Fruit fly (Drosophila melanogaster): ENCODE results near the gene CG13855.
A peak's percentile ranks its signal among the peaks of the same experiment; 100 is the strongest.

The CG13855 gene

DNA sequence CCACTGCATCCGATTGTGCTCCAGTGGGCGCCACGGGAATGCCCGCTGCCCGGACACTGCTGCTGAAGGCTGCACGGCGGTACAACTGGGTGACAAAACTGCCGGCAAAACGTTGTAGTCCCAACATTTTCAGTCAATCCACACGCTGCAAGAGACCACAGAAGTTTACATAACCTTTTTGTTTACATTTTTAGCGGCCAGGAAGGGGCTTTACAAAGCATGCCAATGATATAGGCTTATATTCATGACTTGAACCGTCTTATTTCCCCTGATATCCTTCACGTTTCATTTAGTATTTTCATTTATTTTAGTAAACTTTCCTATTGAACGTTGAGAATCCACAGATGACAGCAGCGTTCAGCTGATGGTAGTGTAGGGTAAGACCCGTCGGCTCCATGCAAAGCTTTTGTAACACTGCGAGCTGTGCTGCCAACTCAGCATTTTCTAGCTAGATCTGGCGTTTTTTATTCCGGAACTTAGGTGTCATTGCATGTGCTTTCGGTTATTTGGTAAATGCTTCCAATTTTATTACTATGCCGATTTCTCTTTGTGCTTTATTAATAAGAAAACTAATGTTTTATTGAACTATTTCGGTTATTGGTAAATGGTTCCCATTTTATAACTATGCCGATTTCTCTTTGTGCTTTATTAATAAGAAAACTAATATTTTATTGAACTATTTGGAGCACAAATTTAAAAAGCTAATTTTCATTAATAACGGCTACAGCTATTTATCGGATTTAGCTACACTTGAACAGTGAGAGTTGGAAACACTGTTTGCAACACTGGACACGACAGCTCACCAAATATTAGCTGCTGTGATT is 5.0 kb downstream of the CG13855 start, which contains the start of the genes CG13850 and lqfR (continued):
- TF ChIP-seq CG32767 (GFP tag; IDR thresholded peaks at IDR 0.05) (no peak), CHES-1-like (GFP tag; optimal IDR thresholded peaks at IDR 0.05) (peak; percentile 64), Xrp1 (GFP tag; IDR thresholded peaks at IDR 0.05) (peak; percentile 45; the same call in 1 of the 2 replicates), Doc2 (GFP tag; IDR thresholded peaks at IDR 0.05) (no peak), BtbVII (GFP tag; optimal IDR thresholded peaks at IDR 0.05) (peak; percentile 70), CG9817 (tag; optimal IDR thresholded peaks at IDR 0.05) (peak; percentile 79), bsh (GFP tag; optimal IDR thresholded peaks at IDR 0.05) (peak in 1 of 2 experiments; percentile 38), Drgx (GFP tag; IDR thresholded peaks at IDR 0.05) (peak; percentile 41), ab (GFP tag; optimal IDR thresholded peaks at IDR 0.05) (peak; percentile 28), CG17912 (GFP tag; optimal IDR thresholded peaks at IDR 0.05) (peak; percentile 19), dimm (GFP tag; IDR thresholded peaks at IDR 0.05) (no peak), stc (GFP tag; IDR thresholded peaks at IDR 0.05) (no peak; the same call in 1 of the 2 replicates), CG33557 (GFP tag; optimal IDR thresholded peaks at IDR 0.05) (peak; percentile 64), CrebB (tag; optimal IDR thresholded peaks at IDR 0.05) (no peak), grn (GFP tag; optimal IDR thresholded peaks at IDR 0.05) (no peak), nau (GFP tag; optimal IDR thresholded peaks at IDR 0.05) (no peak), CG3065 (GFP tag; optimal IDR thresholded peaks at IDR 0.05) (peak; percentile 21), CG6175 (GFP tag; IDR thresholded peaks at IDR 0.05) (no peak), ham (GFP tag; IDR thresholded peaks at IDR 0.05) (no peak), CG17361 (GFP tag; IDR thresholded peaks at IDR 0.05) (peak; percentile 91), CG6272 (GFP tag; IDR thresholded peaks at IDR 0.05) (peak; percentile 14; the same call in 1 of the 2 replicates), ara (GFP tag; IDR thresholded peaks at IDR 0.05) (no peak), Sin3A (optimal IDR thresholded peaks at IDR 0.05) (peak; percentile 80), CG7786 (GFP tag; optimal IDR thresholded peaks at IDR 0.05) (peak; percentile 84), Hey (tag; optimal IDR thresholded peaks at IDR 0.05) (no peak), tup (GFP tag; optimal IDR thresholded peaks at IDR 0.05) (peak; percentile 48), CG30431 (GFP tag; optimal IDR thresholded peaks at IDR 0.05) (peak; percentile 60), CG8359 (GFP tag; optimal IDR thresholded peaks at IDR 0.05; ENCODE audit: borderline replicate concordance) (peak; percentile 34), ERR (GFP tag; optimal IDR thresholded peaks at IDR 0.05) (peak; percentile 31), Bdp1 (GFP tag; optimal IDR thresholded peaks at IDR 0.05) (peak; percentile 60), dmrt99B (tag; optimal IDR thresholded peaks at IDR 0.05) (no peak), Mes4 (GFP tag; optimal IDR thresholded peaks at IDR 0.05) (peak; percentile 26), Atf3 (GFP tag; optimal IDR thresholded peaks at IDR 0.05) (peak; percentile 37), CG5245 (GFP tag; optimal IDR thresholded peaks at IDR 0.05) (peak; percentile 65), gce (GFP tag; IDR thresholded peaks at IDR 0.05) (no peak), salm (tag; optimal IDR thresholded peaks at IDR 0.05) (peak; percentile 2), Sox100B (GFP tag; optimal IDR thresholded peaks at IDR 0.05) (peak; percentile 82), CG15514 (GFP tag; optimal IDR thresholded peaks at IDR 0.05) (peak; percentile 73), CG2120 (GFP tag; optimal IDR thresholded peaks at IDR 0.05) (peak; percentile 92), Rx (GFP tag; IDR thresholded peaks at IDR 0.05) (no peak), z (GFP tag; IDR thresholded peaks at IDR 0.05) (no peak), gcm2 (GFP tag; optimal IDR thresholded peaks at IDR 0.05) (peak; percentile 60), BEAF-32 (GFP tag; optimal IDR thresholded peaks at IDR 0.05) (peak; percentile 51), emc (GFP tag; optimal IDR thresholded peaks at IDR 0.05) (peak; percentile 54), hth (optimal IDR thresholded peaks at IDR 0.05) (no peak), ken (GFP tag; IDR thresholded peaks at IDR 0.05) (peak; percentile 45; the same call in 1 of the 3 replicates), hbn (GFP tag; IDR thresholded peaks at IDR 0.05; ENCODE audit: partially characterized antibody) (no peak), CG16863 (GFP tag; optimal IDR thresholded peaks at IDR 0.05) (peak; percentile 65), CG12071 (GFP tag; optimal IDR thresholded peaks at IDR 0.05) (no peak), CG17802 (tag; optimal IDR thresholded peaks at IDR 0.05) (peak; percentile 9)
